Fruit fly (Drosophila melanogaster): ENCODE results near the gene ATPsynCF6.

The ATPsynCF6 gene

DNA sequence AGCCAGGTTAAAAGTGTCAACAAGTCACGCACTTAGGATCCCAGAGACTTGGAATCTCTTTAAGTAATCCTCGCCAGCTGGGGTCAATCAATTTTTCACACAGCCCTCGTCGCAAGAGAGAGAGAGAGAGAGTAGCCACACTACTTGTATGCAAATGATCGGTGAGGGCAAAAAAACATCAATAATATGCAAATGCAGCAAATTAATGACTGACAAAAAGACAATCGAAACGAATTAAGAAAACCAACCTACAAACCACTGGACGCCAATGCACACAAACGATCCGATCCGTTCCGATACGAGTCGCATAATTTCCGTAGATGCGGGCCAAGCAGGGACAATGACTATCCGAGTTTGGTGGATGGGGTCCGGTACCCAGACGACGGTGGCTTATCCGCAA is 46.2 kb downstream of the ATPsynCF6 start:
- TF ChIP-seq h (GFP tag; optimal IDR thresholded peaks at IDR 0.05) (no peak), br (GFP tag; optimal IDR thresholded peaks at IDR 0.05) (no peak), GATAd (GFP tag; optimal IDR thresholded peaks at IDR 0.05) (no peak), Abd-B (GFP tag; optimal IDR thresholded peaks at IDR 0.05) (no peak), Myc (optimal IDR thresholded peaks at IDR 0.05) (no peak)

DNA sequence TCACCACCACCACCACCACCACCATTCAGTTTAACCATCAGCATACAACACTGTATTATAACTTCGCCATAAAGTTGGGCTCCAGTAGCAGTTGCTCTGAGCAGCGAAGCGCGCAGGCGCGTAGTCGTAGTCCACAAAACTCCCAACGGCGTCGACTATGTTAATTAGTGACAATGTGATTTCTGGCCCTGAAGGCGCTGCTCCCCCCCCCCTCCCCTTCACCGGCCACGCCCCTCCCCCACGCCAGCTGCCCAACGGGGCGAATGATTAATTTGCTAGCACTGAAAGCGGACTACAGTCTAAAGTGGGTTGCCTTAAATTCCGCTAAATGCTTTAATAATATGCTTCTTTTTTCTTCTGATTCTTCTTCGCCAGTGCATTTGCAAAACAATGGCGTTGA is 49.0 kb downstream of the ATPsynCF6 start:
- TF ChIP-seq N (GFP tag; optimal IDR thresholded peaks at IDR 0.05): peak; percentile 20
- no peak for TF ChIP-seq h (GFP tag; optimal IDR thresholded peaks at IDR 0.05)
- TF ChIP-seq Dfd (GFP tag; optimal IDR thresholded peaks at IDR 0.05): peak; percentile 70
- TF ChIP-seq CG9705 (GFP tag; optimal IDR thresholded peaks at IDR 0.05): no peak
- TF ChIP-seq CrebA (GFP tag; optimal IDR thresholded peaks at IDR 0.05; ENCODE audit: borderline replicate concordance): no peak
- no peak for TF ChIP-seq dsf (GFP tag; optimal IDR thresholded peaks at IDR 0.05; ENCODE audit: borderline replicate concordance)
- no peak for TF ChIP-seq OdsH (GFP tag; optimal IDR thresholded peaks at IDR 0.05)
- TF ChIP-seq Mio (GFP tag; optimal IDR thresholded peaks at IDR 0.05): no peak
